Worm (Caenorhabditis elegans) whole organism, L4 larva: Measurements from ENCODE around the gene F35H10.2.

Experiments used
- F37D6.2 ChIP-seq: sonication (generic microtip); optimal IDR thresholded peaks from 2 replicates; lab custom pipeline; 2016; ENCODE audit warnings: mild to moderate bottlenecking, missing genetic modification characterization, missing compliant biosample characterization
- R02D3.7 ChIP-seq: fragments of 150-350 bp; sonication (generic microtip); optimal IDR thresholded peaks from 3 replicates; lab custom pipeline; 2014; ENCODE audit warnings: missing biosample characterization, missing genetic modification characterization
- T20F7.1 ChIP-seq: fragments of 200-800 bp; sonication (Bioruptor generic); optimal IDR thresholded peaks from 2 replicates; lab custom pipeline; 2018; ENCODE audit warnings: mild to moderate bottlenecking, missing genetic modification characterization, missing compliant biosample characterization
- Y5F2A.4 ChIP-seq: fragments of 200-800 bp; sonication (Bioruptor generic); optimal IDR thresholded peaks from 2 replicates; lab custom pipeline; 2018; ENCODE audit warnings: mild to moderate bottlenecking, missing genetic modification characterization, missing compliant biosample characterization
- aly-2 ChIP-seq: sonication (generic microtip); optimal IDR thresholded peaks from 2 replicates; lab custom pipeline; 2018; ENCODE audit warnings: missing biosample characterization, missing genetic modification characterization
- arid-1 ChIP-seq: fragments of 200-800 bp; sonication (Bioruptor generic); conservative IDR thresholded peaks from 2 replicates; pipeline ENCODE4 v1.3.6; 2022; ENCODE audit warnings: missing genetic modification reagents, missing genetic modification characterization, missing compliant biosample characterization
- ceh-44 ChIP-seq: fragments of 200-800 bp; sonication (Bioruptor generic); IDR thresholded peaks from 2 replicates; pipeline ENCODE4 v1.3.6; 2022; ENCODE audit warnings: missing genetic modification reagents, missing genetic modification characterization, missing compliant biosample characterization
- daf-12 ChIP-seq: fragments of 150-350 bp; optimal IDR thresholded peaks from 2 replicates; lab custom pipeline; 2014; ENCODE audit warnings: missing biosample characterization, missing genetic modification reagents, missing genetic modification characterization
- daf-19 ChIP-seq: fragments of 200-800 bp; sonication (Bioruptor generic); conservative IDR thresholded peaks from 2 replicates; pipeline ENCODE4 v1.3.6; 2022; ENCODE audit warnings: missing genetic modification characterization, missing compliant biosample characterization
- daf-8 ChIP-seq: fragments of 200-800 bp; sonication (Bioruptor generic); IDR thresholded peaks from 2 replicates; pipeline ENCODE4 v1.3.6; 2022; ENCODE audit warnings: missing genetic modification characterization, missing compliant biosample characterization
- dmd-8 ChIP-seq: fragments of 200-800 bp; sonication (Bioruptor generic); IDR thresholded peaks from 2 replicates; pipeline ENCODE4 v1.3.6; 2022; ENCODE audit warnings: missing genetic modification characterization, missing compliant biosample characterization
- duxl-1 ChIP-seq: sonication (generic microtip); optimal IDR thresholded peaks from 2 replicates; lab custom pipeline; 2016; ENCODE audit warnings: mild to moderate bottlenecking, missing genetic modification characterization, moderate library complexity, missing compliant biosample characterization; ENCODE audit not compliant: poor library complexity
- fos-1 ChIP-seq: fragments of 150-350 bp; optimal IDR thresholded peaks from 2 replicates; lab custom pipeline; 2014; ENCODE audit warnings: missing biosample characterization, missing genetic modification characterization
- hif-1 ChIP-seq, 2 experiments: sonication (generic microtip); optimal IDR thresholded peaks; 2 replicates each; lab custom pipeline; 2016 to 2017; ENCODE audit warnings: missing compliant biosample characterization in 2 of 2, missing genetic modification characterization in 2 of 2, missing genetic modification reagents in 2 of 2, missing genotype in 2 of 2, mild to moderate bottlenecking in 1 of 2
- hlh-30 ChIP-seq: sonication (generic microtip); optimal IDR thresholded peaks from 2 replicates; lab custom pipeline; 2017; ENCODE audit warnings: antibody characterized with exemption, mild to moderate bottlenecking, missing genetic modification characterization, missing compliant biosample characterization; ENCODE audit not compliant: insufficient read depth
- lim-7 ChIP-seq: fragments of 200-800 bp; sonication (Bioruptor generic); IDR thresholded peaks from 2 replicates; pipeline ENCODE4 v1.3.6; 2022; ENCODE audit warnings: missing genetic modification characterization, missing compliant biosample characterization
- lin-1 ChIP-seq: fragments of 200-800 bp; sonication (Bioruptor generic); IDR thresholded peaks from 2 replicates; pipeline ENCODE4 v1.3.6; 2022; ENCODE audit warnings: missing genetic modification reagents, missing genetic modification characterization, missing compliant biosample characterization
- lin-15B ChIP-seq: fragments of 150-350 bp; sonication (generic microtip); optimal IDR thresholded peaks from 3 replicates; lab custom pipeline; 2014; ENCODE audit warnings: missing biosample characterization, missing genetic modification characterization
- lin-38 ChIP-seq: fragments of 200-800 bp; sonication (Bioruptor generic); IDR thresholded peaks from 2 replicates; pipeline ENCODE4 v1.3.6; 2022; ENCODE audit warnings: missing genetic modification reagents, missing genetic modification characterization, missing compliant biosample characterization
- madf-9 ChIP-seq: fragments of 200-800 bp; sonication (Bioruptor generic); conservative IDR thresholded peaks from 2 replicates; pipeline ENCODE4 v1.3.6; 2022; ENCODE audit warnings: missing genetic modification reagents, missing genetic modification characterization, missing compliant biosample characterization
- mxl-2 ChIP-seq: fragments of 200-800 bp; sonication (Bioruptor generic); conservative IDR thresholded peaks from 2 replicates; pipeline ENCODE4 v1.3.6; 2022; ENCODE audit warnings: missing genetic modification reagents, missing genetic modification characterization, missing compliant biosample characterization
- mxl-3 ChIP-seq: fragments of 200-800 bp; sonication (Bioruptor generic); optimal IDR thresholded peaks from 2 replicates; lab custom pipeline; 2018; ENCODE audit warnings: mild to moderate bottlenecking, missing genetic modification characterization, missing compliant biosample characterization
- nhr-11 ChIP-seq: fragments of 150-350 bp; optimal IDR thresholded peaks from 2 replicates; lab custom pipeline; 2014; ENCODE audit warnings: missing biosample characterization, missing genetic modification characterization
- nhr-41 ChIP-seq: fragments of 200-800 bp; sonication (Bioruptor generic); IDR thresholded peaks from 2 replicates; pipeline ENCODE4 v1.3.6; 2022; ENCODE audit warnings: missing genetic modification reagents, missing genetic modification characterization, missing compliant biosample characterization
- nhr-42 ChIP-seq: fragments of 200-800 bp; sonication (Bioruptor generic); IDR thresholded peaks from 2 replicates; pipeline ENCODE4 v1.3.6; 2022; ENCODE audit warnings: missing genetic modification characterization, missing compliant biosample characterization
- pha-4 ChIP-seq, 2 experiments: fragments of 150-350 bp in 1 of 2; fragments of 200-800 bp in 1 of 2; sonication (Bioruptor generic) in 1 of 2; IDR thresholded peaks in 1 of 2; optimal IDR thresholded peaks in 1 of 2; 2 replicates each; pipeline versions ENCODE4 v1.3.6 to Lab custom; 2014 to 2022; ENCODE audit warnings: missing genetic modification characterization in 2 of 2, missing genetic modification reagents in 2 of 2, missing biosample characterization in 1 of 2, missing compliant biosample characterization in 1 of 2
- saeg-2 ChIP-seq: fragments of 200-800 bp; sonication (Bioruptor generic); IDR thresholded peaks from 2 replicates; pipeline ENCODE4 v1.3.6; 2022; ENCODE audit warnings: missing genetic modification reagents, missing genetic modification characterization, missing compliant biosample characterization
- skn-1 ChIP-seq: fragments of 150-350 bp; optimal IDR thresholded peaks from 2 replicates; lab custom pipeline; 2014; ENCODE audit warnings: missing biosample characterization, missing genetic modification characterization
- snpc-1.2 ChIP-seq: fragments of 200-800 bp; sonication (Bioruptor generic); IDR thresholded peaks from 2 replicates; pipeline ENCODE4 v1.3.6; 2022; ENCODE audit warnings: missing genetic modification reagents, missing genetic modification characterization, missing compliant biosample characterization
- unc-62 ChIP-seq, 3 experiments: fragments of 150-350 bp in 1 of 3; sonication (generic microtip); optimal IDR thresholded peaks in 2 of 3; peaks in 1 of 3; 1 replicate in 1 of 3; 2 replicates in 2 of 3; lab custom pipeline; 2014 to 2017; ENCODE audit warnings: missing biosample characterization in 3 of 3, missing genetic modification characterization in 3 of 3, missing genetic modification reagents in 3 of 3, missing genotype in 1 of 3
- zfp-2 ChIP-seq: sonication (generic microtip); optimal IDR thresholded peaks from 2 replicates; lab custom pipeline; 2016; ENCODE audit warnings: mild to moderate bottlenecking, missing genetic modification characterization, missing compliant biosample characterization
- ztf-7 ChIP-seq: fragments of 150-350 bp; optimal IDR thresholded peaks from 2 replicates; lab custom pipeline; 2014; ENCODE audit warnings: missing biosample characterization, missing genetic modification characterization

F35H10.2 gene

ce11 chrIV:8339636-8340035, 10.6 kb downstream of the F35H10.2 start, which contains the start of gene lgc-6:
Gene lgc-6, plus strand, starts transcription at chrIV:8339936.
- no peak for TF ChIP-seq pha-4 (GFP tag; IDR thresholded peaks at IDR 0.05; lab: Robert Waterston, UW)
- TF ChIP-seq pha-4 (tag; optimal IDR thresholded peaks at IDR 0.05; lab: Kevin White, UChicago): no peak
- TF ChIP-seq fos-1: no peak
- no peak for TF ChIP-seq madf-9
- no peak for TF ChIP-seq ztf-7 (tag; lab: Kevin White, UChicago)
- no peak for TF ChIP-seq mxl-2 (GFP tag; lab: Robert Waterston, UW)
- TF ChIP-seq nhr-11: no peak
- no peak for TF ChIP-seq aly-2 (tag; lab: Kevin White, UChicago)
- TF ChIP-seq T20F7.1 (GFP tag; lab: Kevin White, UChicago): no peak
- no peak for TF ChIP-seq lin-15B (tag; lab: Kevin White, UChicago)
- TF ChIP-seq ceh-44: no peak
- no peak for TF ChIP-seq hif-1 (tag; optimal IDR thresholded peaks at IDR 0.05; lab: Kevin White, UChicago)
- no peak for TF ChIP-seq daf-12
- TF ChIP-seq saeg-2 (GFP tag; lab: Robert Waterston, UW): no peak

ce11 chrIV:8342385-8342784, 13.4 kb downstream of the F35H10.2 start, which contains the start of gene lgc-5:
Gene lgc-5, plus strand, starts transcription at chrIV:8342685.
- no peak for TF ChIP-seq lin-1 (GFP tag; lab: Robert Waterston, UW)
- no peak for TF ChIP-seq arid-1 (GFP tag; lab: Robert Waterston, UW)
- TF ChIP-seq hif-1 (tag; optimal IDR thresholded peaks at IDR 0.05; lab: Kevin White, UChicago): no peak
- TF ChIP-seq Y5F2A.4 (GFP tag; lab: Kevin White, UChicago): no peak
- no peak for TF ChIP-seq skn-1 (tag; lab: Kevin White, UChicago)
- TF ChIP-seq F37D6.2 (tag; lab: Kevin White, UChicago): no peak
- TF ChIP-seq nhr-41 (GFP tag; lab: Robert Waterston, UW): no peak
- TF ChIP-seq daf-19 (GFP tag; lab: Robert Waterston, UW): no peak

- TF ChIP-seq unc-62 (GFP tag; optimal IDR thresholded peaks at IDR 0.05 in 1 of 2; lab: Kevin White, UChicago): peak in 1 of 2 experiments; percentile 34
- TF ChIP-seq unc-62 (tag; optimal IDR thresholded peaks at IDR 0.05; lab: Kevin White, UChicago): no peak
- TF ChIP-seq lin-38 (GFP tag; lab: Robert Waterston, UW): no peak
Observed at ce11 chrIV:8345518-8345917, 16.5 kb downstream of the F35H10.2 start, which contains the start of gene F17E9.5. Gene F17E9.5, plus strand, starts transcription at chrIV:8345818.

ce11 chrIV:8347051-8347450, 18.0 kb downstream of the F35H10.2 start, which contains the start of the genes F17E9.18 and F17E9.15:
Gene F17E9.18, minus strand, starts transcription at chrIV:8347151.
Gene F17E9.15, plus strand, starts transcription at chrIV:8347418.
- no peak for TF ChIP-seq lim-7 (GFP tag; lab: Robert Waterston, UW)
- TF ChIP-seq R02D3.7: no peak
- no peak for TF ChIP-seq lin-1 (GFP tag; lab: Robert Waterston, UW)
- TF ChIP-seq hlh-30 (tag; lab: Kevin White, UChicago): no peak
- no peak for TF ChIP-seq nhr-42 (GFP tag; lab: Robert Waterston, UW)
- no peak for TF ChIP-seq dmd-8 (GFP tag; lab: Robert Waterston, UW)
- no peak for TF ChIP-seq hif-1 (tag; optimal IDR thresholded peaks at IDR 0.05; lab: Kevin White, UChicago)
- no peak for TF ChIP-seq pha-4 (GFP tag; IDR thresholded peaks at IDR 0.05; lab: Robert Waterston, UW)
- TF ChIP-seq pha-4 (tag; optimal IDR thresholded peaks at IDR 0.05; lab: Kevin White, UChicago): no peak
- TF ChIP-seq duxl-1 (tag; lab: Kevin White, UChicago): no peak
- no peak for TF ChIP-seq zfp-2 (tag; lab: Kevin White, UChicago)
- no peak for TF ChIP-seq daf-8 (GFP tag; lab: Robert Waterston, UW)
- TF ChIP-seq mxl-3 (GFP tag; lab: Kevin White, UChicago): no peak
- TF ChIP-seq snpc-1.2: no peak
